Fruit fly (Drosophila melanogaster): ENCODE data around the gene tomboy20.

Gene tomboy20

DNA sequence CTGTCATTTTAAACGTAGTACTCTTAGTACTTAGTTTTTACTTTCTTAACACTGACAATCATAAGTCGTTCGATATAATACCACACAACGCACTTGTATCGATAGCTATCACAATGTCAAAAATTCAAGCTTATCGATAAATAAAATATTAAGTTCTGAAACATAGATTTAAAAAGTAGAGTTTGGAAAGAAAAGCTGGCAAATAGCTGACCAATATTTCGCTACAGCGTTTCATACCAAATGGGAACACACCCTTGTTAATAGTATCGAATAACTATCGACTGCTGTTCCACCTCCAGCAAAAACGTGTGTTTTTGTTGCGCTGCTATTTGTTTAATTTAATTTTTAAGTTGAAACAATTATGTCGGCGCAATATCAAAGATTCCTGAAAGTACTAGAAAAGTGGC lies 39.4 kb downstream of the tomboy20 start, which contains the start of the genes pug, CG14683 and CG46459 (continued):
- TF ChIP-seq Myb (GFP tag; optimal IDR thresholded peaks at IDR 0.05), result peak; percentile 93
- peak; percentile 29 for TF ChIP-seq CG1602 (GFP tag; optimal IDR thresholded peaks at IDR 0.05)
- no peak for TF ChIP-seq scrt (GFP tag; optimal IDR thresholded peaks at IDR 0.05)
- peak; percentile 41 for TF ChIP-seq Hsf (GFP tag; optimal IDR thresholded peaks at IDR 0.05)
- peak; percentile 49 for TF ChIP-seq gem (tag; optimal IDR thresholded peaks at IDR 0.05)
- TF ChIP-seq dm (GFP tag; optimal IDR thresholded peaks at IDR 0.05), result peak; percentile 73
- TF ChIP-seq gt (GFP tag; IDR thresholded peaks at IDR 0.05), result no peak
- peak; percentile 40 for TF ChIP-seq Atf3 (GFP tag; optimal IDR thresholded peaks at IDR 0.05)
- peak; percentile 29 for TF ChIP-seq Sin3A (optimal IDR thresholded peaks at IDR 0.05)
- TF ChIP-seq phol (tag; optimal IDR thresholded peaks at IDR 0.05), result peak; percentile 57
- peak; percentile 10 for TF ChIP-seq Hmx (GFP tag; optimal IDR thresholded peaks at IDR 0.05)
- TF ChIP-seq knrl (GFP tag; IDR thresholded peaks at IDR 0.05; ENCODE audit: partially characterized antibody), result peak; percentile 98
- peak; percentile 99 for TF ChIP-seq Dll (GFP tag; IDR thresholded peaks at IDR 0.05; ENCODE audit: partially characterized antibody)
- no peak for TF ChIP-seq gcm2 (GFP tag; optimal IDR thresholded peaks at IDR 0.05)
- TF ChIP-seq zfh2 (GFP tag; optimal IDR thresholded peaks at IDR 0.05), result peak; percentile 60
- TF ChIP-seq C15 (GFP tag; IDR thresholded peaks at IDR 0.05), result no peak
- TF ChIP-seq ham (GFP tag; IDR thresholded peaks at IDR 0.05), result no peak
- TF ChIP-seq Ets97D (GFP tag; optimal IDR thresholded peaks at IDR 0.05), result peak; percentile 80
- no peak for TF ChIP-seq CG17802 (tag; optimal IDR thresholded peaks at IDR 0.05)
- peak; percentile 70 for TF ChIP-seq CG9932 (GFP tag; IDR thresholded peaks at IDR 0.05)
- TF ChIP-seq Hmr (GFP tag; optimal IDR thresholded peaks at IDR 0.05), result peak; percentile 6
- TF ChIP-seq tna (GFP tag; IDR thresholded peaks at IDR 0.05; ENCODE audit: partially characterized antibody), result peak; percentile 93
- peak; percentile 98 for TF ChIP-seq Scr (GFP tag; IDR thresholded peaks at IDR 0.05; ENCODE audit: partially characterized antibody)
- TF ChIP-seq CG12942 (GFP tag; optimal IDR thresholded peaks at IDR 0.05), result peak; percentile 4
- TF ChIP-seq CG8924 (tag; optimal IDR thresholded peaks at IDR 0.05), result peak; percentile 15
- peak; percentile 63 for TF ChIP-seq Rfx (GFP tag; IDR thresholded peaks at IDR 0.05)
- peak in 1 of 2 experiments; percentile 21 for TF ChIP-seq chif (GFP tag; optimal IDR thresholded peaks at IDR 0.05)
- TF ChIP-seq Fer3 (tag; optimal IDR thresholded peaks at IDR 0.05), result peak; percentile 6
- peak; percentile 25 for TF ChIP-seq Max (GFP tag; optimal IDR thresholded peaks at IDR 0.05)
- peak; percentile 42 for TF ChIP-seq CG5245 (GFP tag; optimal IDR thresholded peaks at IDR 0.05)
- TF ChIP-seq Atf6 (GFP tag; IDR thresholded peaks at IDR 0.05), result 0 out of 2 replicates have a peak, but pooled peaks have one; percentile 20
- TF ChIP-seq CG3995 (GFP tag; optimal IDR thresholded peaks at IDR 0.05), result peak; percentile 45
- peak; percentile 92 for TF ChIP-seq CG6791 (GFP tag; IDR thresholded peaks at IDR 0.05; ENCODE audit: partially characterized antibody)
- no peak for TF ChIP-seq Awh (GFP tag; IDR thresholded peaks at IDR 0.05)
- peak; percentile 21 to 60 for TF ChIP-seq dpn (GFP tag; optimal IDR thresholded peaks at IDR 0.05)
- TF ChIP-seq cg (GFP tag; optimal IDR thresholded peaks at IDR 0.05), result no peak
- TF ChIP-seq CG31224 (GFP tag; IDR thresholded peaks at IDR 0.05), result 0 out of 2 replicates have a peak, but pooled peaks have one; percentile 16
- TF ChIP-seq Kr (GFP tag; optimal IDR thresholded peaks at IDR 0.05), result no peak
- no peak for TF ChIP-seq pb (GFP tag; optimal IDR thresholded peaks at IDR 0.05)
- TF ChIP-seq bab2 (GFP tag; optimal IDR thresholded peaks at IDR 0.05), result peak; percentile 21
- TF ChIP-seq CG11696 (GFP tag; IDR thresholded peaks at IDR 0.05), result no peak
- TF ChIP-seq CG2678 (tag; optimal IDR thresholded peaks at IDR 0.05), result peak; percentile 31
- TF ChIP-seq CG13624 (GFP tag; optimal IDR thresholded peaks at IDR 0.05), result peak; percentile 62
- TF ChIP-seq bsh (GFP tag; optimal IDR thresholded peaks at IDR 0.05), result peak in 1 of 2 experiments; percentile 9
- 0 out of 2 replicates have a peak, but pooled peaks have one; percentile 32 for TF ChIP-seq ranshi (GFP tag; IDR thresholded peaks at IDR 0.05)
- TF ChIP-seq Hr3 (GFP tag; optimal IDR thresholded peaks at IDR 0.05), result peak; percentile 17
- no peak for TF ChIP-seq jing (GFP tag; optimal IDR thresholded peaks at IDR 0.05)
- TF ChIP-seq CG6175 (GFP tag; IDR thresholded peaks at IDR 0.05), result no peak
- peak; percentile 96 for TF ChIP-seq Sry-δ (GFP tag; optimal IDR thresholded peaks at IDR 0.05)
- no peak for TF ChIP-seq Oli (tag; optimal IDR thresholded peaks at IDR 0.05)
- TF ChIP-seq CG11723 (GFP tag; optimal IDR thresholded peaks at IDR 0.05), result no peak

All from whole organism, embryonic.